Worm (Caenorhabditis elegans) whole organism, L4/young adult: ENCODE measurements around the gene C35D6.13.

ENCODE experiments used
- W03F9.2 ChIP-seq: fragments of 150-350 bp; optimal IDR thresholded peaks from 2 replicates; lab custom pipeline; 2014; ENCODE audit warnings: missing biosample characterization, missing genetic modification characterization
- dao-5 ChIP-seq: sonication (generic microtip); optimal IDR thresholded peaks from 2 replicates; lab custom pipeline; 2016; ENCODE audit warnings: missing genotype, missing genetic modification characterization, moderate library complexity, missing compliant biosample characterization
- him-1 ChIP-seq: sonication (generic microtip); optimal IDR thresholded peaks from 2 replicates; lab custom pipeline; 2016; ENCODE audit warnings: missing genotype, missing genetic modification reagents, missing genetic modification characterization, missing compliant biosample characterization

- TF ChIP-seq W03F9.2 (no peak), him-1 (tag; lab: Kevin White, UChicago) (no peak), dao-5 (tag; lab: Kevin White, UChicago) (no peak)
Measured at ce11 chrIV:16381933-16382591, 45.2 kb downstream of the C35D6.13 start, which contains the start of gene Y7A9D.1.
